Fruit fly (Drosophila melanogaster) whole organism, wandering third instar larva: ENCODE measurements around the gene Nhe2.

Experiments
- Dfd ChIP-seq: fragments of >200 bp; optimal IDR thresholded peaks from 2 replicates; lab custom pipeline; 2017; ENCODE audit warnings: missing biosample characterization, missing genetic modification characterization
- HLH106 ChIP-seq: fragments of 200-800 bp; optimal IDR thresholded peaks from 3 replicates; lab custom pipeline; 2019; ENCODE audit warnings: missing biosample characterization, mild to moderate bottlenecking, missing genetic modification characterization, moderate library complexity
- Hnf4 ChIP-seq: fragments of 200-800 bp; sonication (Bioruptor generic); optimal IDR thresholded peaks from 2 replicates; lab custom pipeline; 2016; ENCODE audit warnings: missing biosample characterization, mild to moderate bottlenecking, missing genetic modification characterization
- Rel ChIP-seq, 2 experiments: fragments of 200-800 bp; sonication (Bioruptor generic) in 1 of 2; optimal IDR thresholded peaks; 2 replicates in 1 of 2; 3 replicates in 1 of 2; lab custom pipeline; 2016 to 2019; ENCODE audit warnings: mild to moderate bottlenecking in 2 of 2, missing biosample characterization in 2 of 2, missing genetic modification characterization in 2 of 2, moderate library complexity in 1 of 2
- Vsx2 ChIP-seq: fragments of 200-300, 225-300 bp; sonication (Bioruptor generic); optimal IDR thresholded peaks from 2 replicates; lab custom pipeline; 2018; ENCODE audit warnings: missing biosample characterization, missing genetic modification characterization; ENCODE audit not compliant: partially characterized antibody
- ey ChIP-seq: fragments of 200-800 bp; sonication (Bioruptor generic); optimal IDR thresholded peaks from 2 replicates; lab custom pipeline; 2016; ENCODE audit warnings: missing biosample characterization, missing genetic modification characterization
- h ChIP-seq: fragments of 200-800 bp; sonication (Bioruptor generic); optimal IDR thresholded peaks from 3 replicates; lab custom pipeline; 2016; ENCODE audit warnings: missing biosample characterization, mild to moderate bottlenecking, missing genetic modification characterization
- lola ChIP-seq: fragments of >200 bp; optimal IDR thresholded peaks from 2 replicates; lab custom pipeline; 2017; ENCODE audit warnings: missing biosample characterization, missing genetic modification characterization
- pan ChIP-seq: fragments of >200 bp; optimal IDR thresholded peaks from 2 replicates; lab custom pipeline; 2017
- psq ChIP-seq: fragments of 200-800 bp; sonication (Bioruptor generic); optimal IDR thresholded peaks from 3 replicates; lab custom pipeline; 2017; ENCODE audit warnings: missing biosample characterization, mild to moderate bottlenecking, missing genetic modification characterization, moderate library complexity
- sage ChIP-seq: fragments of 200-800 bp; sonication (Bioruptor generic); optimal IDR thresholded peaks from 2 replicates; lab custom pipeline; 2016; ENCODE audit warnings: missing biosample characterization, mild to moderate bottlenecking, missing genetic modification characterization
- usp ChIP-seq: fragments of >200 bp; optimal IDR thresholded peaks from 2 replicates; lab custom pipeline; 2017; ENCODE audit warnings: missing biosample characterization, missing genetic modification characterization
- woc ChIP-seq: sonication (Bioruptor generic); optimal IDR thresholded peaks from 2 replicates; lab custom pipeline; 2016; ENCODE audit warnings: missing biosample characterization, mild to moderate bottlenecking, missing genetic modification characterization

The Nhe2 gene

dm6 chr2L:21172922-21173321 lies 68.6 kb downstream of the Nhe2 start, which contains the start of gene CG31627:
TSS of gene CG31627 (plus strand) at chr2L:21173222.
- TF ChIP-seq lola, result no peak
- TF ChIP-seq Hnf4 (GFP tag; lab: Kevin White, UChicago), result no peak
- no peak for TF ChIP-seq usp (GFP tag; lab: Kevin White, UChicago)
- TF ChIP-seq Rel (GFP tag; optimal IDR thresholded peaks at IDR 0.05; lab: Kevin White, UChicago), result no peak
- no peak for TF ChIP-seq Rel (tag; optimal IDR thresholded peaks at IDR 0.05; lab: Kevin White, UChicago)

- TF ChIP-seq Vsx2 (GFP tag; lab: Kevin White, UChicago) (peak; percentile 65), psq (GFP tag; lab: Kevin White, UChicago) (peak; percentile 51), Dfd (GFP tag; lab: Kevin White, UChicago) (no peak)
These were observed 74.3 kb downstream of the Nhe2 start for dm6 chr2L:21178436-21179216.

- TF ChIP-seq Rel (GFP tag; optimal IDR thresholded peaks at IDR 0.05; lab: Kevin White, UChicago), result no peak
- TF ChIP-seq Rel (tag; optimal IDR thresholded peaks at IDR 0.05; lab: Kevin White, UChicago), result peak; percentile 67
- TF ChIP-seq ey (GFP tag; lab: Kevin White, UChicago), result no peak
- TF ChIP-seq woc (GFP tag; lab: Kevin White, UChicago), result no peak
These were observed 74.8 kb downstream of the Nhe2 start for dm6 chr2L:21179217-21179520.

- TF ChIP-seq h (GFP tag; lab: Kevin White, UChicago), result no peak
- no peak for TF ChIP-seq pan (lab: Kevin White, UChicago)
- TF ChIP-seq sage (GFP tag; lab: Kevin White, UChicago), result peak; percentile 33
- peak; percentile 7 for TF ChIP-seq HLH106 (tag; lab: Kevin White, UChicago)
These were observed 75.3 kb downstream of the Nhe2 start, which contains the start of the genes bur and Mcm10 for dm6 chr2L:21179615-21180031. TSS of gene bur (minus strand) at chr2L:21179683. TSS of gene Mcm10 (plus strand) at chr2L:21179933.
